Worm (Caenorhabditis elegans) whole organism, early embryonic: ENCODE data around the gene K03B4.1.
A peak's percentile ranks its signal among the peaks of the same experiment; 100 is the strongest.

ENCODE experiments used
- B0310.2 ChIP-seq: sonication (generic microtip); optimal IDR thresholded peaks from 2 replicates; lab custom pipeline; 2016; ENCODE audit warnings: mild to moderate bottlenecking, missing genetic modification characterization, missing compliant biosample characterization
- F13C5.2 ChIP-seq: sonication (generic microtip); optimal IDR thresholded peaks from 2 replicates; lab custom pipeline; 2017; ENCODE audit warnings: mild to moderate bottlenecking, missing genetic modification characterization, inconsistent platforms, missing compliant biosample characterization
- aly-1 ChIP-seq: sonication (generic microtip); optimal IDR thresholded peaks from 2 replicates; lab custom pipeline; 2016; ENCODE audit warnings: missing genetic modification characterization, missing compliant biosample characterization
- ama-1 ChIP-seq: fragments of 150-350 bp; optimal IDR thresholded peaks from 2 replicates; lab custom pipeline; 2014
- ceh-13 ChIP-seq: fragments of 200-800 bp; sonication (Bioruptor generic); optimal IDR thresholded peaks from 2 replicates; lab custom pipeline; 2018; ENCODE audit warnings: mild to moderate bottlenecking, missing genetic modification characterization, missing compliant biosample characterization
- ceh-36 ChIP-seq: sonication (generic microtip); optimal IDR thresholded peaks from 2 replicates; lab custom pipeline; 2016; ENCODE audit warnings: missing genetic modification characterization, inconsistent platforms, missing compliant biosample characterization
- ets-7 ChIP-seq: sonication (generic microtip); optimal IDR thresholded peaks from 2 replicates; lab custom pipeline; 2016; ENCODE audit warnings: missing genotype, missing genetic modification characterization, missing compliant biosample characterization
- flt-1 ChIP-seq: fragments of 200-800 bp; sonication (Bioruptor generic); IDR thresholded peaks from 2 replicates; pipeline ENCODE4 v1.3.6; 2022; ENCODE audit warnings: missing genetic modification characterization, missing compliant biosample characterization
- hmbx-1 ChIP-seq: sonication (generic microtip); optimal IDR thresholded peaks from 2 replicates; lab custom pipeline; 2016; ENCODE audit warnings: mild to moderate bottlenecking, missing genetic modification characterization, missing compliant biosample characterization
- hmg-4 ChIP-seq: fragments of 200-800 bp; sonication (Bioruptor generic); optimal IDR thresholded peaks from 2 replicates; lab custom pipeline; 2018; ENCODE audit warnings: mild to moderate bottlenecking, missing genetic modification characterization, missing compliant biosample characterization
- hnd-1 ChIP-seq: sonication (generic microtip); optimal IDR thresholded peaks from 2 replicates; lab custom pipeline; 2016; ENCODE audit warnings: missing genetic modification characterization, missing compliant biosample characterization
- pes-1 ChIP-seq: fragments of 200-800 bp; sonication (Bioruptor generic); IDR thresholded peaks from 2 replicates; pipeline ENCODE4 v1.3.6; 2022; ENCODE audit warnings: missing genetic modification reagents, missing genetic modification characterization, missing compliant biosample characterization
- scrt-1 ChIP-seq: fragments of 200-800 bp; sonication (Bioruptor generic); IDR thresholded peaks from 2 replicates; pipeline ENCODE4 v1.3.6; 2022; ENCODE audit warnings: missing genetic modification characterization, missing compliant biosample characterization
- sea-1 ChIP-seq: fragments of 200-800 bp; sonication (Bioruptor generic); conservative IDR thresholded peaks from 2 replicates; pipeline ENCODE4 v1.3.6; 2022; ENCODE audit warnings: missing genetic modification characterization, missing compliant biosample characterization
- tbx-11 ChIP-seq: fragments of 200-800 bp; sonication (Bioruptor generic); IDR thresholded peaks from 2 replicates; pipeline ENCODE4 v1.3.6; 2022; ENCODE audit warnings: missing genetic modification characterization, missing compliant biosample characterization
- tbx-37 ChIP-seq: fragments of 200-800 bp; sonication (Bioruptor generic); conservative IDR thresholded peaks from 2 replicates; pipeline ENCODE4 v1.3.6; 2022; ENCODE audit warnings: missing genetic modification reagents, missing genetic modification characterization, missing compliant biosample characterization
- tra-4 ChIP-seq: sonication (generic microtip); optimal IDR thresholded peaks from 2 replicates; lab custom pipeline; 2017; ENCODE audit warnings: missing genetic modification characterization, missing compliant biosample characterization

The K03B4.1 gene

DNA sequence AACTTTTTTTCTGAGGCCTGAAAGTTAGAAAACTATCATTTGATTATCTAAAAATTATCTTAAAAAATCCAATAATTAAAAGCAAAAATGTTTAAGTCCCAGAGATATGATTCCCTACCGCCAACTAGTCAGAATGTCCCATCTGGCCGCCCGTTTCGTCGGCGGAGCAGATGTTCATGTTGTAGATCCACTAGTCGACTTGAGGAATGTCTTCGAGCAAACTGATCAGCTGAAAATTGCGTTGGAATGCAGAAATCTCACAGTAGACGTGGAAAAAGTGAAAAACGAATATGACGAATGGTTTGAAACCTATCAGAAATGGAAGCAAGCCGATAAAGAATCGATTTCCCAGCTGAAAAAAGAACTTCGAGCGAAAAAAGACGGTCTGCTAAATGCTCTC lies at the start of gene K03B4.1:
Gene K03B4.1, plus strand, starts transcription at position 97 of the 400 bp plus-strand sequence.
- no peak for TF ChIP-seq ama-1
- no peak for TF ChIP-seq hnd-1 (tag; lab: Kevin White, UChicago)
- TF ChIP-seq ceh-13: no peak
- TF ChIP-seq scrt-1 (GFP tag; lab: Robert Waterston, UW): no peak
- no peak for TF ChIP-seq tbx-11 (GFP tag; lab: Robert Waterston, UW)
- TF ChIP-seq ceh-36 (tag; lab: Kevin White, UChicago): no peak
- TF ChIP-seq tra-4: no peak
- TF ChIP-seq B0310.2 (tag; lab: Kevin White, UChicago): no peak
- TF ChIP-seq ets-7 (tag; lab: Kevin White, UChicago): no peak

ce11 chrV:4640501-4641150 lies 48.5 kb upstream of the K03B4.1 start:
- no peak for TF ChIP-seq hnd-1 (tag; lab: Kevin White, UChicago)
- no peak for TF ChIP-seq ets-7 (tag; lab: Kevin White, UChicago)
- TF ChIP-seq hmg-4 (GFP tag; lab: Kevin White, UChicago): no peak
- no peak for TF ChIP-seq ama-1
- no peak for TF ChIP-seq tra-4

ce11 chrV:4642691-4643090 lies 46.4 kb upstream of the K03B4.1 start, which contains the start of gene soc-1:
Gene soc-1 (plus strand): TSS chrV:4642952.
- TF ChIP-seq scrt-1 (GFP tag; lab: Robert Waterston, UW): no peak
- no peak for TF ChIP-seq ets-7 (tag; lab: Kevin White, UChicago)
- no peak for TF ChIP-seq tbx-11 (GFP tag; lab: Robert Waterston, UW)
- no peak for TF ChIP-seq sea-1 (GFP tag; lab: Robert Waterston, UW)
- TF ChIP-seq flt-1 (GFP tag; lab: Robert Waterston, UW): no peak
- no peak for TF ChIP-seq tbx-37 (GFP tag; lab: Robert Waterston, UW)
- no peak for TF ChIP-seq aly-1 (tag; lab: Kevin White, UChicago)
- no peak for TF ChIP-seq ceh-36 (tag; lab: Kevin White, UChicago)
- no peak for TF ChIP-seq pes-1
- TF ChIP-seq ama-1: no peak
- TF ChIP-seq ceh-13: no peak
- TF ChIP-seq F13C5.2 (tag; lab: Kevin White, UChicago): no peak
- no peak for TF ChIP-seq hmg-4 (GFP tag; lab: Kevin White, UChicago)
- TF ChIP-seq tra-4: no peak
- no peak for TF ChIP-seq hnd-1 (tag; lab: Kevin White, UChicago)
- TF ChIP-seq B0310.2 (tag; lab: Kevin White, UChicago): no peak
- no peak for TF ChIP-seq hmbx-1 (tag; lab: Kevin White, UChicago)

ce11 chrV:4647279-4647819 lies 41.8 kb upstream of the K03B4.1 start:
- TF ChIP-seq ama-1 (no peak), hmg-4 (GFP tag; lab: Kevin White, UChicago) (no peak), ets-7 (tag; lab: Kevin White, UChicago) (no peak), tbx-37 (GFP tag; lab: Robert Waterston, UW) (no peak), ceh-36 (tag; lab: Kevin White, UChicago) (no peak), ceh-13 (no peak)

- TF ChIP-seq hmg-4 (GFP tag; lab: Kevin White, UChicago) (peak; percentile 33), scrt-1 (GFP tag; lab: Robert Waterston, UW) (peak; percentile 76), aly-1 (tag; lab: Kevin White, UChicago) (peak; percentile 47), ama-1 (no peak), tbx-37 (GFP tag; lab: Robert Waterston, UW) (no peak)
Measured at ce11 chrV:4647857-4648256, 41.3 kb upstream of the K03B4.1 start, which contains the start of gene F41F3.3. Gene F41F3.3 (minus strand): TSS chrV:4648239.

ce11 chrV:4648527-4648926 lies 40.6 kb upstream of the K03B4.1 start, which contains the start of gene F41F3.8:
Gene F41F3.8 (plus strand): TSS chrV:4648827.
- TF ChIP-seq tbx-37 (GFP tag; lab: Robert Waterston, UW) (no peak), flt-1 (GFP tag; lab: Robert Waterston, UW) (no peak), hnd-1 (tag; lab: Kevin White, UChicago) (no peak), tbx-11 (GFP tag; lab: Robert Waterston, UW) (no peak), B0310.2 (tag; lab: Kevin White, UChicago) (no peak), pes-1 (no peak), scrt-1 (GFP tag; lab: Robert Waterston, UW) (no peak), F13C5.2 (tag; lab: Kevin White, UChicago) (no peak), hmg-4 (GFP tag; lab: Kevin White, UChicago) (no peak), tra-4 (no peak), ets-7 (tag; lab: Kevin White, UChicago) (no peak), sea-1 (GFP tag; lab: Robert Waterston, UW) (no peak), ama-1 (no peak), ceh-13 (no peak), ceh-36 (tag; lab: Kevin White, UChicago) (no peak), hmbx-1 (tag; lab: Kevin White, UChicago) (no peak)

- TF ChIP-seq tra-4 (no peak), hmbx-1 (tag; lab: Kevin White, UChicago) (no peak), scrt-1 (GFP tag; lab: Robert Waterston, UW) (no peak), tbx-37 (GFP tag; lab: Robert Waterston, UW) (no peak), pes-1 (no peak), ceh-13 (no peak), B0310.2 (tag; lab: Kevin White, UChicago) (no peak), ets-7 (tag; lab: Kevin White, UChicago) (no peak)
Measured at ce11 chrV:4649649-4650384, 39.3 kb upstream of the K03B4.1 start.
